Fruit fly (Drosophila melanogaster): ENCODE measurements around the gene CG43998.
A peak's percentile ranks its signal among the peaks of the same experiment; 100 is the strongest.

Gene CG43998

DNA sequence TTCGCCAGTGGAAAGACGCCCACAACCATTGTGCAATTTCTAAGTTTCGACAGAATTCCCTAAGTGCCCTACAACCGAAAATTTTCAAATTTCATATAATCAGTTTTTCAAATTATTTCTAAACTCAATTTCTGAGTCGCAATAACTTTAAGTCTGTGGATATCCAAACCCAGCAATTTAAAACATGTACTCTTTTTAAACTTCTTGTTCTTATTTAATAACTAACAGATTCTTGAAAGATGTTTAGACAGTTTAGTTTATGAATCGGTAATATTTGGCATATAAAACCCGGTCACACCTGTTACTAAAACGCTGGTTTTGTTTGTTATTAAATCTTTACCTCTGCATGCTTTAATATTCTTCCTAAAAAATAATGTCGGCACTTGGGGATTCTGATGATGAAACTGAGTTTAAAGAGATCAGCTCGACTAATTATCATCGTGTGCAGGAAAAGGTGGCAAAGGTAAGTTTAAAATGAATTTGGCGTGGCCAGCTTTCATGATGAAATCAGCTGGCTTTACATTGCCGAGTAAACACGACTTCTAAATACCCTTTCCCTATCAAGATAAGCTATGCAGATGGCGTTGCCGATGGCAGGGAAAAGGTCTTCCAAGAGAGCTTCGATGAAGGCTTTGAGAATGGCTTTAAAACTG lies at the start of gene CG43998, which contains the start of the genes CG43999 and CG31142:
Gene CG43998 (minus strand): TSS at position 51 of the 653 bp plus-strand sequence.
Gene CG43999 (minus strand): TSS at position 51 of the 653 bp plus-strand sequence.
Gene CG31142 (plus strand): TSS at position 294 of the 653 bp plus-strand sequence.
- TF ChIP-seq CG33017 (tag; optimal IDR thresholded peaks at IDR 0.05) (no peak), Mnt (GFP tag; optimal IDR thresholded peaks at IDR 0.05) (peak; percentile 38), CG12768 (GFP tag; optimal IDR thresholded peaks at IDR 0.05) (no peak), bab1 (GFP tag; optimal IDR thresholded peaks at IDR 0.05) (peak; percentile 10)

DNA sequence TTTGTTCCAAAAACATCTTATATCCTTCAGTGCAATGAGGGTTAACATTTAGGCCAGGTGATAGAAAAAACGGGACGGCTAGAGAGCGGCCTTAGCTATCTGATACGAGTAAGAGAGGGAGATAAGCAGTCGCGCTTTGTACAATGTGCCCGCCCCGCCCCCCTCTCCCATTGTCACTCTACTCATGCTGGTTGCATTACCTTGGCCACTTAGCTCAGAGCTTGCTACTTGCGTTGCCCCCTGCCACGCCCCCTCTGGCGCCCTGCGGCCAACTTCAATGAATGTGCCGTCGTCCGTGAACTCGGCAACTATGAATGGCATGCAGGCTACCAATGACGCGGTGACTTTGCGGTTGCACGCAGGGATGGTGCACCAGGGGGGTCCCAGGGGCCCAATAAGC lies 43.0 kb upstream of the CG43998 start:
- TF ChIP-seq Mnt (GFP tag; optimal IDR thresholded peaks at IDR 0.05) = no peak
- no peak for TF ChIP-seq CG11617 (GFP tag; optimal IDR thresholded peaks at IDR 0.05)
- TF ChIP-seq ovo (GFP tag; optimal IDR thresholded peaks at IDR 0.05) = no peak
- no peak for TF ChIP-seq Clk (GFP tag; optimal IDR thresholded peaks at IDR 0.05)
- TF ChIP-seq tj (GFP tag; optimal IDR thresholded peaks at IDR 0.05) = no peak
- no peak for TF ChIP-seq Hr96 (GFP tag; optimal IDR thresholded peaks at IDR 0.05)
- no peak for TF ChIP-seq CG14711 (tag; optimal IDR thresholded peaks at IDR 0.05)

DNA sequence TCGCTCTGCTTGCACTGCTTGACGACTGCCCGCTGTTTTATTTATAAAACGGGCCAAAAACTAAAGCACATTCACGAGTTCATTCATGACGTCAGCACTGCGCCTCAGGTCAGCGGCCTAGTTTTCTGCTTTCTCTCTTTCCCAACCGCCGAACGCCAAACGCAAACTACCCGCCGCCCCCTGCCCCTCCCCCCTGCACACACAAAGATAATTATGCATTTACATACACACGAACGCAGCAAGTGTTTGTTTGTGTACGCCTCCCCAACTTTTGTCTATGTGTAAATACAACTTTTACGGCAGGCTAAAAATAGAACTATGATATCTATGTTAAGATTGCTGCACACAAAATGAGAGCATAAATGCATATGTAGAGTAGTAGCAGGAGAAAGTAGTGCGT lies 42.4 kb upstream of the CG43998 start:
- TF ChIP-seq kay (GFP tag; ENCODE audit: borderline replicate concordance) (no peak), CG7045 (GFP tag; optimal IDR thresholded peaks at IDR 0.05) (no peak)

DNA sequence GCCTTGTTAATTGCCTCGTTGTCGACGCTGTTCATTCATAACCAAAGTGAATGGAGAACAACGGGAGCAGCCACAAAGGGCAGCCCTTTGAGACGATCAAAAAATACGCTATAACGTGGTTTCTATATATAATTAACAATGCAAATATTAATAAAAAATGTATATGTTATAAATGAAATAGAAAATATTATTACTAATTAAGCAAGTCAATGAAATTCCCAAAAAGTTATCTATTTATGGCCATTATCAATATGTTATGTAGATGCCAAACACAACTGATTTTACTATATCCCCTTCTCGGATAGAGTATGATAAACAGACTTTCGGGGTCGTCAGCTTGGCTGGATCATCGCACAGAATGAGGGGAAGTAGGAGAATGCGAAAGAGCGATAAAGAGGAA lies 40.6 kb upstream of the CG43998 start:
- TF ChIP-seq Hr96 (GFP tag; optimal IDR thresholded peaks at IDR 0.05) (no peak), toe (GFP tag; optimal IDR thresholded peaks at IDR 0.05) (no peak), kay (GFP tag; ENCODE audit: borderline replicate concordance) (no peak), pad (GFP tag; optimal IDR thresholded peaks at IDR 0.05) (no peak)

DNA sequence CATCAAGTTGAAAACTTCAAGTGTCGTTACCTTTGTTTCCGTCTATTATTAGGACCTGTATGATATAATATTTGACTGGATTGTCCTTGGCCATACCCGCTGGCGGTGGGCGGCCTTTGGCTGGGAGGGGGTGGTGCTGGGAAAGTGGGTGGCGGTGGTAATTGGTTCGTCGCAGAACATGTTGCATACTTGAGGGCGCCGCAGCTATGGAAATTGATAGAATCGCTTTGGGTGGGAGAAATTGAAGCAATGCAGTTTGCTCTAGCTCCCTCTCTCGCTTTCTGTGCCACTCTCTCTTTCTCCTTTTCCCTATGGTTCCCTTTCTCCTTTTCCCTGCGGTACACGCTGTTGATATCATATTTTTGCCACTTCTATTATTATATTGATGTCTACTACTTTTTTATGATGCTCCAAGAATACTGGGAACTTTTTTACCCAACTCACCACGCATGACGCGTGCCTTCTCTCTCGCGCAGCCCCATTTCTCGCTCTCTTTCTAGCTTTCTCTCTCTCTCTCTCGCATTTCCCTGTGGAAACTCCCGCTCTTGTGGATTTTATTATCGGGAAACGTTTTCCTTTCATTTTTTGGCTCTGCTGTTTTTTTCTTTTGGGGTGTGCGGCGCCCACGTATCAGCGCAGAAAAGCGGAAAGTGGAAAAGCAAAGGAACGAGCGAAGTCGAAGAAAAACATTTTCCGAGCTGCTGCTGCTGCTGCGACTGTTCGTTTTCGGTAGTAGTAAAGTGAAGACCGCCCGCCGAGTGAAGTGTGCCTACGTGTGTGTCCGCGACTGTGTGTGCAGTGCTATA lies 36.3 kb upstream of the CG43998 start:
- TF ChIP-seq pad (GFP tag; optimal IDR thresholded peaks at IDR 0.05) (no peak), bab1 (GFP tag; optimal IDR thresholded peaks at IDR 0.05) (no peak), kay (GFP tag; ENCODE audit: borderline replicate concordance) (no peak), CG14711 (tag; optimal IDR thresholded peaks at IDR 0.05) (no peak), CG7101 (tag; optimal IDR thresholded peaks at IDR 0.05) (no peak), toe (GFP tag; optimal IDR thresholded peaks at IDR 0.05) (no peak), CG11617 (GFP tag; optimal IDR thresholded peaks at IDR 0.05) (no peak), CG5204 (GFP tag; optimal IDR thresholded peaks at IDR 0.05) (no peak), Hr96 (GFP tag; optimal IDR thresholded peaks at IDR 0.05) (no peak), CG1620 (GFP tag; optimal IDR thresholded peaks at IDR 0.05) (no peak)

DNA sequence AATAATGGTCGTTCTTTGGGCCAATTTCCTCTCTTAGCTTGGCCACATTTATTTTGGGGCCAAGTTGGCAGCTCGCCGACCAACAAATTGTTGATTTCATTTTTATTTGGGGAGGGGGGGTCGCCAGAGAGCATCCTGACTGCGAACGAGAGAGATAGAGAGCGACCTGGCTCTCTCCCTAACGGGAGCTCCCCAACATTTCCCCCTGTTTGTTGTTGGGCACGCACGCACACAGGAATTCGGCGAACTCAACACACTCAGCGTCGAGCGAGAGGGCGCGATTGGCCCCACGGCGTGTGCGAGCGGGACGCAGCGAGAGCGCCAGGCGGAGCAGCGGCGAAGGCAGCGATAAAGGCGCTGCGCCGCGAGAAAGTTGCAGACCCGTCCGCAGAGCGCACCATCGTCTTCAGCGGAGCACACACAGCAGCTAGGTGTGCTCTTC lies 34.0 kb upstream of the CG43998 start, which contains the start of gene CG31140:
Gene CG31140 (plus strand): TSS at position 400 of the 442 bp plus-strand sequence.
- TF ChIP-seq cnc (optimal IDR thresholded peaks at IDR 0.05) (no peak), pad (GFP tag; optimal IDR thresholded peaks at IDR 0.05) (peak; percentile 71), CG33017 (tag; optimal IDR thresholded peaks at IDR 0.05) (no peak), Crg-1 (GFP tag; optimal IDR thresholded peaks at IDR 0.05) (no peak), Hr96 (GFP tag; optimal IDR thresholded peaks at IDR 0.05) (peak; percentile 9), CG7045 (GFP tag; optimal IDR thresholded peaks at IDR 0.05) (peak; percentile 20), tj (GFP tag; optimal IDR thresholded peaks at IDR 0.05) (no peak), CG11617 (GFP tag; optimal IDR thresholded peaks at IDR 0.05) (no peak)

DNA sequence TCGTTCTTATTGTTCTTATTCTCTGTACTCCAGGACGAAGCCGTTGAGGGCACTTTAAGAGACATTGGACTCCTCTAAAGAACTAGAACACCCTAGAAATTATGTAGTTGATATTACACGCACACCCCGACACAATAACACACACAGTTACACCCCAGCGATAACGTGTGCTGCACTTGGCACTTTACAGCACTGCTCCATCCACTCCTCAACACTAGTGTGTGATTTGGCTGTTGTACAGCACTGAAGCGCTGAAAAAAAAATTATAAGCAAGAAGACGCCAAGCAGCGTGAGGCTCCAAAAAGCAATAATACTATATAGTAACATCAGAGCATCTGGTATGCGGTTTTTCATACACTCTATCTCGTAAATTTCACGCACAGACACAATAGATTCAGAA lies 32.1 kb upstream of the CG43998 start:
- TF ChIP-seq CG5204 (GFP tag; optimal IDR thresholded peaks at IDR 0.05) = no peak

DNA sequence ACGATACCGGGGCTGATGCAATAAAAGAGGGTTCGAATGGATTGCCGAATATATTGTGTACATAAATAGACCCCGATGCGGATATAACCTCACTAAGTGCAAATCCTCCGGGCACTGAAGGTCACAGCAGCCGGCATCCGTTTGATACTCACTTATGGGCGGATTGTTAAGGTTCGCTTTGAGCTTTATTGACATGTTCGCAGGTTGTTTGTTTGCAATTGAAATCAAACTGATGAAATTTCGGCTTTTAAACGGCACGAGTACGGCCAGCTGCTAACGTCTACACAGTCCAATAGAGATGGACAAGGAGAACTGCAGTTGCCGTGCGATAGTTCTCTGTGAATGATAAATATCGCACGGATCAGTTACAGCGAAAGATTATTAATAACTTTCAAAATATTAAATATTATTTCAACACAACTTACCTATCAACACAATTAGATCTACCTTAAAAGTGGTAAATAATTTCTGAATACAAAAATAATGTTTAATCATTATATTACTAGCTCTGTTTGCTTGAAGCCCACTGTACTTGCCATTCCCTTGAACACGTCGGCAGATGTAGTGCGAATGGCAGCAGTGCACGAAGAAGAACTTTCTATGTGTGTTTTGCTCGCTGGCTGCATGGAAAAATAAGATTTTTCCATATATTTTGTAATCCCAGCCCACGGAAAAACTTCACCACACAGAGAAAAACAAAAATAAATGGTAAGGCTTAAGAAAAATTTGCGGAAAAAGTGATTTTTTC lies 29.5 kb upstream of the CG43998 start, which contains the start of the genes GluProRS and AP-1sigma:
Gene GluProRS (minus strand): TSS at position 301 of the 748 bp plus-strand sequence.
Gene AP-1sigma (plus strand): TSS at position 561 of the 748 bp plus-strand sequence.
- TF ChIP-seq Hr96 (GFP tag; optimal IDR thresholded peaks at IDR 0.05) = peak; percentile 79
- peak; percentile 45 for TF ChIP-seq cic (GFP tag; optimal IDR thresholded peaks at IDR 0.05)
- TF ChIP-seq Mnt (GFP tag; optimal IDR thresholded peaks at IDR 0.05) = peak; percentile 88
- peak; percentile 91 for TF ChIP-seq CG5204 (GFP tag; optimal IDR thresholded peaks at IDR 0.05)
- peak; percentile 83 for TF ChIP-seq Clk (GFP tag; optimal IDR thresholded peaks at IDR 0.05)
- TF ChIP-seq CG11617 (GFP tag; optimal IDR thresholded peaks at IDR 0.05) = peak; percentile 83
- peak; percentile 93 for TF ChIP-seq toe (GFP tag; optimal IDR thresholded peaks at IDR 0.05)
- TF ChIP-seq cnc (optimal IDR thresholded peaks at IDR 0.05) = no peak
- TF ChIP-seq CG14711 (tag; optimal IDR thresholded peaks at IDR 0.05) = peak; percentile 85
- TF ChIP-seq tj (GFP tag; optimal IDR thresholded peaks at IDR 0.05) = peak; percentile 63
- TF ChIP-seq pad (GFP tag; optimal IDR thresholded peaks at IDR 0.05) = peak; percentile 72
- TF ChIP-seq CG1620 (GFP tag; optimal IDR thresholded peaks at IDR 0.05) = peak; percentile 91
- peak; percentile 82 for TF ChIP-seq CG12768 (GFP tag; optimal IDR thresholded peaks at IDR 0.05)
- peak; percentile 81 for TF ChIP-seq ovo (GFP tag; optimal IDR thresholded peaks at IDR 0.05)
- TF ChIP-seq Crg-1 (GFP tag; optimal IDR thresholded peaks at IDR 0.05) = peak; percentile 84
- no peak for TF ChIP-seq kay (GFP tag; ENCODE audit: borderline replicate concordance)
- TF ChIP-seq CG33017 (tag; optimal IDR thresholded peaks at IDR 0.05) = peak; percentile 73
- peak; percentile 83 for TF ChIP-seq CG7045 (GFP tag; optimal IDR thresholded peaks at IDR 0.05)
- TF ChIP-seq CG7101 (tag; optimal IDR thresholded peaks at IDR 0.05) = peak; percentile 88
- TF ChIP-seq bab1 (GFP tag; optimal IDR thresholded peaks at IDR 0.05) = peak; percentile 89
